Worm (Caenorhabditis elegans): Measurements from ENCODE around the gene mrp-3.

DNA sequence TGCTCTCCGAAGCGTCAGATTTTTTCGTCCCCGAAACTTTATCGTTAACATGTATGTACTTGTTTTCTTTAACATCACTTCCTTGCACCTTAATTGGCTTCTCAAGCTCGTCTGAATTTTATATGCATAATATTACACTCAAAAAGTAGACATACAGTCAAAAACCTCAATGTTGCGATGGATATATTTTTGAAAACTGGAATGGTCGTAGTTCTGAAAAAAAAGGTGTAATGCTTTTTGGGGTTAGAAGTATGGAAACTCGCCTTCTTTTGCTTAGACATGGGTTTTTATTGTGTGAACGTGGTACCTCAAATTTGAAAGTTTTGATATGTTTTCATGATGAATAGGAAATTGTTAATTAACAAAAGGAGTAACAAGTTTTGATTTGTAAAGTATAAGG is 43.5 kb upstream of the mrp-3 start, which contains the start of gene C09G1.2:
- no peak for TF ChIP-seq med-1 (GFP tag; optimal IDR thresholded peaks at IDR 0.05; ENCODE audit: insufficient read depth)
- no peak for TF ChIP-seq klf-2 (GFP tag; conservative IDR thresholded peaks at IDR 0.05)
- TF ChIP-seq flt-1 (GFP tag; IDR thresholded peaks at IDR 0.05) = no peak
